Fruit fly (Drosophila melanogaster) whole organism, embryonic: ENCODE measurements around the gene Schip1.

Experiments
- Ada2b ChIP-seq: fragments of 200-800 bp; sonication (Bioruptor generic); IDR thresholded peaks from 2 replicates; pipeline ENCODE4 v1.3.6; 2022; ENCODE audit warnings: missing biosample characterization, missing genetic modification characterization
- BEAF-32 ChIP-seq: fragments of 200-800 bp; sonication (Bioruptor generic); optimal IDR thresholded peaks from 3 replicates; lab custom pipeline; 2017; ENCODE audit warnings: missing biosample characterization, missing genetic modification characterization, mild to moderate bottlenecking, moderate library complexity, missing genetic modification reagents
- CG10209 ChIP-seq: fragments of 200-800 bp; sonication (Bioruptor generic); optimal IDR thresholded peaks from 3 replicates; lab custom pipeline; 2017; ENCODE audit warnings: missing biosample characterization, mild to moderate bottlenecking, missing genetic modification characterization, missing genetic modification reagents
- CG12104 ChIP-seq: fragments of 200-800 bp; sonication (Bioruptor generic); optimal IDR thresholded peaks from 3 replicates; lab custom pipeline; 2016; ENCODE audit warnings: missing biosample characterization, missing genetic modification characterization
- CG12391 ChIP-seq: fragments of 200-800 bp; sonication (Bioruptor generic); optimal IDR thresholded peaks from 3 replicates; lab custom pipeline; 2018; ENCODE audit warnings: missing biosample characterization, mild to moderate bottlenecking, missing genetic modification characterization, moderate library complexity
- CG12744 ChIP-seq: fragments of 200-800 bp; sonication (Bioruptor generic); optimal IDR thresholded peaks from 2 replicates; lab custom pipeline; 2016; ENCODE audit warnings: missing biosample characterization, missing genetic modification characterization
- CG13775 ChIP-seq: fragments of 200-800 bp; sonication (Bioruptor generic); optimal IDR thresholded peaks from 3 replicates; lab custom pipeline; 2017; ENCODE audit warnings: missing biosample characterization, mild to moderate bottlenecking, missing genetic modification characterization
- CG14441 ChIP-seq: fragments of 200-800 bp; sonication (Bioruptor generic); IDR thresholded peaks from 2 replicates; pipeline ENCODE4 v1.3.6; 2022; ENCODE audit warnings: missing biosample characterization, missing genetic modification characterization
- CG15479 ChIP-seq: fragments of 200-800 bp; sonication (Bioruptor generic); optimal IDR thresholded peaks from 3 replicates; lab custom pipeline; 2019; ENCODE audit warnings: missing biosample characterization, mild to moderate bottlenecking, missing genetic modification characterization, moderate library complexity
- CG16813 ChIP-seq: fragments of 200-800 bp; sonication (Bioruptor generic); IDR thresholded peaks from 3 replicates; pipeline ENCODE4 v1.3.6; 2022; ENCODE audit warnings: missing biosample characterization, missing genetic modification characterization; ENCODE audit not compliant: partially characterized antibody
- CG17328 ChIP-seq: fragments of 200-800 bp; sonication (Bioruptor generic); IDR thresholded peaks from 2 replicates; pipeline ENCODE4 v1.3.6; 2022; ENCODE audit warnings: missing biosample characterization, missing genetic modification characterization
- CG17612 ChIP-seq: fragments of 200-800 bp; sonication (Bioruptor generic); IDR thresholded peaks from 2 replicates; pipeline ENCODE4 v1.3.6; 2022; ENCODE audit warnings: missing biosample characterization, missing genetic modification characterization
- CG2199 ChIP-seq: fragments of 200-800 bp; sonication (Bioruptor generic); IDR thresholded peaks from 3 replicates; pipeline ENCODE4 v1.3.6; 2022; ENCODE audit warnings: missing biosample characterization, missing genetic modification characterization
- CG31441 ChIP-seq: fragments of 200-800 bp; sonication (Bioruptor generic); IDR thresholded peaks from 2 replicates; pipeline ENCODE4 v1.3.6; 2022; ENCODE audit warnings: missing biosample characterization, missing genetic modification characterization
- CG8924 ChIP-seq: fragments of 200-800 bp; optimal IDR thresholded peaks from 3 replicates; lab custom pipeline; 2019; ENCODE audit warnings: missing biosample characterization, mild to moderate bottlenecking, missing genetic modification characterization, moderate library complexity
- CG8944 ChIP-seq: fragments of 200-800 bp; sonication (Bioruptor generic); optimal IDR thresholded peaks from 3 replicates; lab custom pipeline; 2016; ENCODE audit warnings: missing biosample characterization, missing genetic modification characterization
- CG9817 ChIP-seq: fragments of 200-800 bp; sonication (Bioruptor generic); optimal IDR thresholded peaks from 2 replicates; lab custom pipeline; 2018; ENCODE audit warnings: missing biosample characterization, mild to moderate bottlenecking, missing genetic modification characterization, moderate library complexity
- Camta ChIP-seq: fragments of 200-800 bp; sonication (Bioruptor generic); optimal IDR thresholded peaks from 2 replicates; lab custom pipeline; 2016; ENCODE audit warnings: missing biosample characterization, missing genetic modification characterization
- Doc2 ChIP-seq: fragments of 200-800 bp; sonication (Bioruptor generic); IDR thresholded peaks from 2 replicates; pipeline ENCODE4 v1.3.6; 2022; ENCODE audit warnings: missing biosample characterization, missing genetic modification characterization
- Ets65A ChIP-seq: fragments of 200-800 bp; sonication (Bioruptor generic); peaks from one replicate; lab custom pipeline; 2016; ENCODE audit warnings: missing biosample characterization, missing genetic modification characterization
- Ets97D ChIP-seq: fragments of 200-800 bp; sonication (Bioruptor generic); optimal IDR thresholded peaks from 3 replicates; lab custom pipeline; 2016; ENCODE audit warnings: missing biosample characterization, missing genetic modification characterization
- Hr51 ChIP-seq, 2 experiments: fragments of 200-800 bp; sonication (Bioruptor generic); optimal IDR thresholded peaks; 2 replicates in 1 of 2; 3 replicates in 1 of 2; lab custom pipeline; 2016 to 2018; ENCODE audit warnings: missing biosample characterization in 2 of 2, missing genetic modification characterization in 2 of 2, mild to moderate bottlenecking in 1 of 2, moderate library complexity in 1 of 2
- MBD-R2 ChIP-seq: fragments of 200-800 bp; sonication (Bioruptor generic); IDR thresholded peaks from 2 replicates; pipeline ENCODE4 v1.3.6; 2022; ENCODE audit warnings: missing biosample characterization, missing genetic modification characterization
- Oli ChIP-seq: fragments of 200-800 bp; sonication (Bioruptor generic); optimal IDR thresholded peaks from 2 replicates; lab custom pipeline; 2018; ENCODE audit warnings: missing biosample characterization, mild to moderate bottlenecking, missing genetic modification characterization, moderate library complexity
- Side ChIP-seq: fragments of 200-800 bp; sonication (Bioruptor generic); optimal IDR thresholded peaks from 2 replicates; lab custom pipeline; 2016; ENCODE audit warnings: missing biosample characterization, missing genetic modification characterization
- Sox100B ChIP-seq: fragments of 200-800 bp; sonication (Bioruptor generic); optimal IDR thresholded peaks from 3 replicates; lab custom pipeline; 2018; ENCODE audit warnings: missing biosample characterization, mild to moderate bottlenecking, missing genetic modification characterization
- Sry-δ ChIP-seq: fragments of 200-800 bp; sonication (Bioruptor generic); optimal IDR thresholded peaks from 2 replicates; lab custom pipeline; 2016; ENCODE audit warnings: missing biosample characterization, missing genetic modification characterization
- Ssrp ChIP-seq: fragments of 200-800 bp; sonication (Bioruptor generic); optimal IDR thresholded peaks from 2 replicates; lab custom pipeline; 2018; ENCODE audit warnings: missing biosample characterization, mild to moderate bottlenecking, missing genetic modification characterization, moderate library complexity
- Tbp ChIP-seq: fragments of >200 bp; optimal IDR thresholded peaks from 2 replicates; lab custom pipeline; 2018; ENCODE audit warnings: missing biosample characterization, missing genetic modification characterization
- bab2 ChIP-seq: fragments of 200-800 bp; sonication (Bioruptor generic); optimal IDR thresholded peaks from 2 replicates; lab custom pipeline; 2016; ENCODE audit warnings: missing biosample characterization, missing genetic modification characterization
- bcd ChIP-seq: fragments of 200-800 bp; sonication (Bioruptor generic); optimal IDR thresholded peaks from 2 replicates; lab custom pipeline; 2017; ENCODE audit warnings: missing biosample characterization, mild to moderate bottlenecking, missing genetic modification characterization
- bigmax ChIP-seq: fragments of 200-800 bp; sonication (Bioruptor generic); optimal IDR thresholded peaks from 2 replicates; lab custom pipeline; 2018; ENCODE audit warnings: missing biosample characterization, mild to moderate bottlenecking, missing genetic modification characterization
- chn ChIP-seq: fragments of 200-800 bp; sonication (Bioruptor generic); optimal IDR thresholded peaks from 2 replicates; lab custom pipeline; 2016; ENCODE audit warnings: missing biosample characterization, missing genetic modification characterization
- cwo ChIP-seq: fragments of 200-800 bp; sonication (Bioruptor generic); optimal IDR thresholded peaks from 3 replicates; lab custom pipeline; 2017; ENCODE audit warnings: missing biosample characterization, missing genetic modification characterization, mild to moderate bottlenecking, moderate library complexity, missing genetic modification reagents
- en ChIP-seq: fragments of 200-800 bp; sonication (Bioruptor generic); optimal IDR thresholded peaks from 2 replicates; lab custom pipeline; 2016; ENCODE audit warnings: missing biosample characterization, missing genetic modification characterization
- esg ChIP-seq: fragments of 200-800 bp; sonication (Bioruptor generic); conservative IDR thresholded peaks from 2 replicates; pipeline ENCODE4 v1.3.6; 2022; ENCODE audit warnings: missing biosample characterization, missing genetic modification characterization
- exex ChIP-seq: fragments of 200-800 bp; sonication (Bioruptor generic); optimal IDR thresholded peaks from 4 replicates; lab custom pipeline; 2018; ENCODE audit warnings: missing biosample characterization, mild to moderate bottlenecking, missing genetic modification characterization, moderate library complexity
- hb ChIP-seq: fragments of 200-800 bp; sonication (Bioruptor generic); IDR thresholded peaks from 3 replicates; pipeline ENCODE4 v1.3.6; 2022; ENCODE audit warnings: missing biosample characterization, missing genetic modification characterization; ENCODE audit not compliant: partially characterized antibody
- jing ChIP-seq: fragments of 200-800 bp; sonication (Bioruptor generic); optimal IDR thresholded peaks from 2 replicates; lab custom pipeline; 2018; ENCODE audit warnings: missing biosample characterization, mild to moderate bottlenecking, missing genetic modification characterization
- ken ChIP-seq: fragments of 200-800 bp; sonication (Bioruptor generic); IDR thresholded peaks from 3 replicates; pipeline ENCODE4 v1.3.6; 2022; ENCODE audit warnings: missing biosample characterization, missing genetic modification characterization
- lola ChIP-seq, 3 experiments: fragments of >200 bp in 2 of 3; fragments of 200-800 bp in 1 of 3; sonication (Bioruptor generic) in 1 of 3; optimal IDR thresholded peaks; 2 replicates each; lab custom pipeline; 2017 to 2019; ENCODE audit warnings: missing biosample characterization in 3 of 3, missing genetic modification characterization in 3 of 3, mild to moderate bottlenecking in 1 of 3, moderate library complexity in 1 of 3
- mirr ChIP-seq: fragments of 200-800 bp; sonication (Bioruptor generic); optimal IDR thresholded peaks from 3 replicates; lab custom pipeline; 2018; ENCODE audit warnings: missing biosample characterization, mild to moderate bottlenecking, missing genetic modification characterization
- pros ChIP-seq: fragments of 200-800 bp; sonication (Bioruptor generic); optimal IDR thresholded peaks from 3 replicates; lab custom pipeline; 2019; ENCODE audit warnings: missing biosample characterization, mild to moderate bottlenecking, missing genetic modification characterization, moderate library complexity
- sd ChIP-seq: fragments of 200-800 bp; sonication (Bioruptor generic); optimal IDR thresholded peaks from 3 replicates; lab custom pipeline; 2018; ENCODE audit warnings: missing biosample characterization, mild to moderate bottlenecking, missing genetic modification characterization, moderate library complexity
- sob ChIP-seq: fragments of 200-800 bp; sonication (Bioruptor generic); IDR thresholded peaks from 2 replicates; pipeline ENCODE4 v1.3.6; 2022; ENCODE audit warnings: missing biosample characterization, missing genetic modification characterization
- tll ChIP-seq, 2 experiments: fragments of 200-800 bp in 1 of 2; fragments of >200 bp in 1 of 2; sonication (Bioruptor generic) in 1 of 2; optimal IDR thresholded peaks; 2 replicates each; lab custom pipeline; 2017 to 2019; ENCODE audit warnings: missing biosample characterization in 2 of 2, missing genetic modification characterization in 2 of 2, mild to moderate bottlenecking in 1 of 2, moderate library complexity in 1 of 2
- tna ChIP-seq: fragments of 200-800 bp; sonication (Bioruptor generic); IDR thresholded peaks from 2 replicates; pipeline ENCODE4 v1.3.6; 2022; ENCODE audit warnings: missing biosample characterization, missing genetic modification characterization; ENCODE audit not compliant: partially characterized antibody
- unpg ChIP-seq: fragments of 200-800 bp; sonication (Bioruptor generic); optimal IDR thresholded peaks from 3 replicates; lab custom pipeline; 2018; ENCODE audit warnings: missing biosample characterization, mild to moderate bottlenecking, missing genetic modification characterization, moderate library complexity
- wdn ChIP-seq: fragments of 200-800 bp; sonication (Bioruptor generic); IDR thresholded peaks from 2 replicates; pipeline ENCODE4 v1.3.6; 2022; ENCODE audit warnings: missing biosample characterization, missing genetic modification characterization
- wor ChIP-seq: fragments of 200-800 bp; sonication (Bioruptor generic); IDR thresholded peaks from 2 replicates; pipeline ENCODE4 v1.3.6; 2022; ENCODE audit warnings: missing biosample characterization, missing genetic modification characterization

Gene Schip1

DNA sequence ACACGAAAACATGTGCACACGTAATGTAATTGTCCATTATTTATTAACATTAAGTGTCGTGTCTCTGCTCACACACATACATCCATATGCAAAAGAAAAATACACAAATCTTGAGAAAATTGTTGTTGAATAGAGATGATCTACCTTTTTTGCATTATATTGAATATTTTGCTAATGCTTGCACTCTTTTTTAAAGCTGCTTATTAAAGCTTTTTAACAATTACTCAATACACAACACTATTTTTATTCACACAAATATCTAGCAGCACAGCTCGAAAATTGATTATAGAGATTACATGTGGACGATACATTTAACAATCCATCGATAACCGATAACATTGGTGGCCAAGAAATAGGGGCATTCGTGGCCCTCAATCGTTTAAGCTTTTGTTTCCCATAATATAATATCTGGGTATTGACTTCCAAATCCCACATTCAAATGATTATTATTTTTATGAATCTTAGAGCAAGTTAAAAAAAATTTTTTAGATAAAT is 38.8 kb downstream of the Schip1 start, which contains the start of gene Ufd4 (continued):
- TF ChIP-seq CG12104 (peak; percentile 61), Hr51 (GFP tag; optimal IDR thresholded peaks at IDR 0.05; lab: Kevin White, UChicago) (peak in 1 of 2 experiments; percentile 56), bab2 (GFP tag; lab: Kevin White, UChicago) (peak; percentile 56), CG17612 (no peak), BEAF-32 (GFP tag; lab: Kevin White, UChicago) (peak; percentile 55), CG15479 (GFP tag; lab: Kevin White, UChicago) (no peak), Ets97D (GFP tag; lab: Kevin White, UChicago) (peak; percentile 50), Ets65A (GFP tag; lab: Kevin White, UChicago) (no peak), CG12391 (tag; lab: Kevin White, UChicago) (peak; percentile 82), CG8944 (GFP tag; lab: Kevin White, UChicago) (peak; percentile 3), exex (tag; lab: Kevin White, UChicago) (peak; percentile 53), Sox100B (GFP tag; lab: Kevin White, UChicago) (no peak), lola (GFP tag; optimal IDR thresholded peaks at IDR 0.05; lab: Kevin White, UChicago) (peak in 1 of 3 experiments; percentile 66), sob (GFP tag; lab: Robert Waterston, UW) (peak; percentile 36; the same call in 1 of the 2 replicates), CG13775 (GFP tag; lab: Kevin White, UChicago) (peak; percentile 34), tll (GFP tag; optimal IDR thresholded peaks at IDR 0.05; lab: Kevin White, UChicago) (no peak), mirr (GFP tag; lab: Kevin White, UChicago) (no peak), unpg (no peak), CG10209 (GFP tag; lab: Kevin White, UChicago) (no peak), CG16813 (peak; percentile 40; the same call in 2 of the 3 replicates), sd (tag; lab: Kevin White, UChicago) (no peak), CG9817 (tag; lab: Kevin White, UChicago) (no peak), pros (GFP tag; lab: Kevin White, UChicago) (no peak), cwo (GFP tag; lab: Kevin White, UChicago) (no peak), ken (GFP tag; lab: Robert Waterston, UW) (no peak; the same call in 2 of the 3 replicates), Doc2 (no peak), wor (GFP tag; lab: Robert Waterston, UW) (no peak), wdn (GFP tag; lab: Robert Waterston, UW) (0 out of 2 replicates have a peak, but pooled peaks have one; percentile 41), CG14441 (no peak; the same call in 1 of the 2 replicates), tna (GFP tag; lab: Robert Waterston, UW) (no peak), Tbp (GFP tag; lab: Kevin White, UChicago) (no peak), Oli (no peak), CG8924 (tag; lab: Kevin White, UChicago) (peak; percentile 65), bigmax (GFP tag; lab: Kevin White, UChicago) (no peak), MBD-R2 (peak; percentile 45; the same call in 1 of the 2 replicates), jing (no peak), chn (GFP tag; lab: Kevin White, UChicago) (peak; percentile 72), bcd (GFP tag; lab: Kevin White, UChicago) (no peak), CG12744 (peak; percentile 61), hb (GFP tag; lab: Robert Waterston, UW) (no peak), Side (GFP tag; lab: Kevin White, UChicago) (peak; percentile 59), Ada2b (GFP tag; lab: Robert Waterston, UW) (peak; percentile 65), CG17328 (GFP tag; lab: Robert Waterston, UW) (peak; percentile 58), Ssrp (tag; lab: Kevin White, UChicago) (peak; percentile 68), CG31441 (GFP tag; lab: Robert Waterston, UW) (no peak), Sry-δ (GFP tag; lab: Kevin White, UChicago) (peak; percentile 87), Camta (GFP tag; lab: Kevin White, UChicago) (peak; percentile 68), esg (GFP tag; lab: Robert Waterston, UW) (no peak), CG2199 (GFP tag; lab: Robert Waterston, UW) (0 out of 3 replicates have a peak, but pooled peaks have one; percentile 7), en (GFP tag; lab: Kevin White, UChicago) (no peak)
